Worm (Caenorhabditis elegans) whole organism, L4 larva: Measurements from ENCODE around the gene xpo-1.

ENCODE experiments used
- D1046.2 ChIP-seq: fragments of 200-800 bp; sonication (Bioruptor generic); IDR thresholded peaks from 2 replicates; pipeline ENCODE4 v1.3.6; 2022; ENCODE audit warnings: missing genetic modification characterization, missing compliant biosample characterization
- F10B5.3 ChIP-seq: sonication (generic microtip); optimal IDR thresholded peaks from 2 replicates; lab custom pipeline; 2016; ENCODE audit warnings: mild to moderate bottlenecking, missing genetic modification characterization, missing compliant biosample characterization
- F37D6.2 ChIP-seq: sonication (generic microtip); optimal IDR thresholded peaks from 2 replicates; lab custom pipeline; 2016; ENCODE audit warnings: mild to moderate bottlenecking, missing genetic modification characterization, missing compliant biosample characterization
- F49E8.2 ChIP-seq: sonication (generic microtip); optimal IDR thresholded peaks from 2 replicates; lab custom pipeline; 2016; ENCODE audit warnings: missing compliant biosample characterization, mild to moderate bottlenecking, missing genetic modification characterization, borderline replicate concordance
- R02D3.7 ChIP-seq: fragments of 150-350 bp; sonication (generic microtip); optimal IDR thresholded peaks from 3 replicates; lab custom pipeline; 2014; ENCODE audit warnings: missing biosample characterization, missing genetic modification characterization
- T26A8.4 ChIP-seq: fragments of 200-800 bp; sonication (Bioruptor generic); IDR thresholded peaks from 2 replicates; pipeline ENCODE4 v1.3.6; 2022; ENCODE audit warnings: missing genetic modification characterization, missing compliant biosample characterization
- ZK546.5 ChIP-seq, 2 experiments: sonication (generic microtip); optimal IDR thresholded peaks; 2 replicates each; lab custom pipeline; 2017; ENCODE audit warnings: missing biosample characterization in 2 of 2, missing genetic modification characterization in 2 of 2
- aly-2 ChIP-seq: sonication (generic microtip); optimal IDR thresholded peaks from 2 replicates; lab custom pipeline; 2018; ENCODE audit warnings: missing biosample characterization, missing genetic modification characterization
- attf-4 ChIP-seq: sonication (generic microtip); optimal IDR thresholded peaks from 3 replicates; lab custom pipeline; 2017; ENCODE audit warnings: missing biosample characterization, missing genetic modification characterization
- ceh-20 ChIP-seq: fragments of 200-800 bp; sonication (Bioruptor generic); IDR thresholded peaks from 2 replicates; pipeline ENCODE4 v1.3.6; 2022; ENCODE audit warnings: missing genetic modification reagents, missing genetic modification characterization, missing compliant biosample characterization
- ceh-28 ChIP-seq: fragments of 150-350 bp; optimal IDR thresholded peaks from 2 replicates; lab custom pipeline; 2014; ENCODE audit warnings: missing biosample characterization, missing genetic modification reagents, missing genetic modification characterization
- ceh-44 ChIP-seq: fragments of 200-800 bp; sonication (Bioruptor generic); IDR thresholded peaks from 2 replicates; pipeline ENCODE4 v1.3.6; 2022; ENCODE audit warnings: missing genetic modification reagents, missing genetic modification characterization, missing compliant biosample characterization
- ceh-62 ChIP-seq: sonication (generic microtip); optimal IDR thresholded peaks from 2 replicates; lab custom pipeline; 2017; ENCODE audit warnings: missing biosample characterization, missing genetic modification characterization
- ces-1 ChIP-seq: fragments of 150-350 bp; sonication (generic microtip); optimal IDR thresholded peaks from 4 replicates; lab custom pipeline; 2014; ENCODE audit warnings: missing biosample characterization, missing genetic modification reagents, missing genetic modification characterization
- cey-2 ChIP-seq: sonication (generic microtip); optimal IDR thresholded peaks from 3 replicates; lab custom pipeline; 2017; ENCODE audit warnings: missing genetic modification characterization, mild to moderate bottlenecking, missing compliant biosample characterization, antibody characterized with exemption, borderline replicate concordance; ENCODE audit not compliant: insufficient read depth
- daf-12 ChIP-seq: fragments of 150-350 bp; optimal IDR thresholded peaks from 2 replicates; lab custom pipeline; 2014; ENCODE audit warnings: missing biosample characterization, missing genetic modification reagents, missing genetic modification characterization
- daf-16 ChIP-seq, 3 experiments: sonication (generic microtip); optimal IDR thresholded peaks; 2 replicates each; lab custom pipeline; 2016 to 2017; ENCODE audit warnings: missing genetic modification characterization in 3 of 3, missing genetic modification reagents in 3 of 3, mild to moderate bottlenecking in 2 of 3, missing compliant biosample characterization in 2 of 3, missing biosample characterization in 1 of 3, moderate library complexity in 1 of 3
- daf-8 ChIP-seq: fragments of 200-800 bp; sonication (Bioruptor generic); IDR thresholded peaks from 2 replicates; pipeline ENCODE4 v1.3.6; 2022; ENCODE audit warnings: missing genetic modification characterization, missing compliant biosample characterization
- dpl-1 ChIP-seq: fragments of 150-350 bp; optimal IDR thresholded peaks from 2 replicates; lab custom pipeline; 2014; ENCODE audit warnings: missing biosample characterization, missing genetic modification reagents, missing genetic modification characterization
- dve-1 ChIP-seq: sonication (generic microtip); optimal IDR thresholded peaks from 2 replicates; lab custom pipeline; 2017; ENCODE audit warnings: antibody characterized with exemption, mild to moderate bottlenecking, missing genetic modification characterization, missing compliant biosample characterization; ENCODE audit not compliant: insufficient read depth
- egl-27 ChIP-seq: sonication (generic microtip); optimal IDR thresholded peaks from 3 replicates; lab custom pipeline; 2017; ENCODE audit warnings: missing biosample characterization, missing genetic modification reagents, missing genetic modification characterization
- egl-43 ChIP-seq: fragments of 200-800 bp; sonication (Bioruptor generic); IDR thresholded peaks from 2 replicates; pipeline ENCODE4 v1.3.6; 2022; ENCODE audit warnings: missing genetic modification reagents, missing genetic modification characterization, missing compliant biosample characterization
- fkh-10 ChIP-seq: fragments of 150-350 bp; optimal IDR thresholded peaks from 2 replicates; lab custom pipeline; 2014; ENCODE audit warnings: missing biosample characterization, missing genetic modification reagents, missing genetic modification characterization
- hif-1 ChIP-seq, 2 experiments: sonication (generic microtip); optimal IDR thresholded peaks; 2 replicates each; lab custom pipeline; 2016 to 2017; ENCODE audit warnings: missing compliant biosample characterization in 2 of 2, missing genetic modification characterization in 2 of 2, missing genetic modification reagents in 2 of 2, missing genotype in 2 of 2, mild to moderate bottlenecking in 1 of 2
- jun-1 ChIP-seq: fragments of 150-350 bp; optimal IDR thresholded peaks from 2 replicates; lab custom pipeline; 2014; ENCODE audit warnings: missing biosample characterization, missing genetic modification reagents, missing genetic modification characterization
- lim-7 ChIP-seq: fragments of 200-800 bp; sonication (Bioruptor generic); IDR thresholded peaks from 2 replicates; pipeline ENCODE4 v1.3.6; 2022; ENCODE audit warnings: missing genetic modification characterization, missing compliant biosample characterization
- lin-29 ChIP-seq: fragments of 200-800 bp; sonication (Bioruptor generic); IDR thresholded peaks from 2 replicates; pipeline ENCODE4 v1.3.6; 2022; ENCODE audit warnings: missing genetic modification reagents, missing genetic modification characterization, missing compliant biosample characterization
- lin-38 ChIP-seq: fragments of 200-800 bp; sonication (Bioruptor generic); IDR thresholded peaks from 2 replicates; pipeline ENCODE4 v1.3.6; 2022; ENCODE audit warnings: missing genetic modification reagents, missing genetic modification characterization, missing compliant biosample characterization
- lsy-2 ChIP-seq, 2 experiments: fragments of 150-350 bp in 1 of 2; sonication (generic microtip) in 1 of 2; optimal IDR thresholded peaks; 2 replicates each; lab custom pipeline; 2014 to 2017; ENCODE audit warnings: missing biosample characterization in 2 of 2, missing genetic modification characterization in 2 of 2
- mdl-1 ChIP-seq, 2 experiments: fragments of 150-350 bp in 1 of 2; sonication (generic microtip) in 1 of 2; optimal IDR thresholded peaks; 2 replicates each; lab custom pipeline; 2014 to 2017; ENCODE audit warnings: missing biosample characterization in 2 of 2, missing genetic modification characterization in 2 of 2
- mep-1 ChIP-seq: fragments of 150-350 bp; sonication (generic microtip); optimal IDR thresholded peaks from 3 replicates; lab custom pipeline; 2014; ENCODE audit warnings: missing biosample characterization, missing genetic modification characterization
- mxl-2 ChIP-seq: fragments of 200-800 bp; sonication (Bioruptor generic); conservative IDR thresholded peaks from 2 replicates; pipeline ENCODE4 v1.3.6; 2022; ENCODE audit warnings: missing genetic modification reagents, missing genetic modification characterization, missing compliant biosample characterization
- nhr-111 ChIP-seq: fragments of 200-800 bp; sonication (Bioruptor generic); optimal IDR thresholded peaks from 2 replicates; lab custom pipeline; 2018; ENCODE audit warnings: mild to moderate bottlenecking, missing genetic modification characterization, missing compliant biosample characterization
- nhr-28 ChIP-seq: fragments of 150-350 bp; optimal IDR thresholded peaks from 2 replicates; lab custom pipeline; 2014; ENCODE audit warnings: missing biosample characterization, missing genetic modification characterization
- nhr-41 ChIP-seq: fragments of 200-800 bp; sonication (Bioruptor generic); IDR thresholded peaks from 2 replicates; pipeline ENCODE4 v1.3.6; 2022; ENCODE audit warnings: missing genetic modification reagents, missing genetic modification characterization, missing compliant biosample characterization
- nhr-48 ChIP-seq: sonication (generic microtip); optimal IDR thresholded peaks from 2 replicates; lab custom pipeline; 2016; ENCODE audit warnings: mild to moderate bottlenecking, missing genetic modification characterization, missing compliant biosample characterization
- nhr-76 ChIP-seq: fragments of 150-350 bp; optimal IDR thresholded peaks from 2 replicates; lab custom pipeline; 2014; ENCODE audit warnings: missing biosample characterization, missing genetic modification characterization
- nhr-77 ChIP-seq: fragments of 150-350 bp; optimal IDR thresholded peaks from 2 replicates; lab custom pipeline; 2014; ENCODE audit warnings: missing biosample characterization, missing genetic modification characterization
- rbr-2 ChIP-seq: sonication (generic microtip); optimal IDR thresholded peaks from 2 replicates; lab custom pipeline; 2016; ENCODE audit warnings: missing genotype, missing genetic modification characterization, missing compliant biosample characterization
- set-16 ChIP-seq: fragments of 200-800 bp; sonication (Bioruptor generic); IDR thresholded peaks from 2 replicates; pipeline ENCODE4 v1.3.6; 2022; ENCODE audit warnings: missing genetic modification reagents, missing genetic modification characterization, missing compliant biosample characterization
- skn-1 ChIP-seq: fragments of 150-350 bp; optimal IDR thresholded peaks from 2 replicates; lab custom pipeline; 2014; ENCODE audit warnings: missing biosample characterization, missing genetic modification characterization
- snpc-1.2 ChIP-seq: fragments of 200-800 bp; sonication (Bioruptor generic); IDR thresholded peaks from 2 replicates; pipeline ENCODE4 v1.3.6; 2022; ENCODE audit warnings: missing genetic modification reagents, missing genetic modification characterization, missing compliant biosample characterization
- spr-1 ChIP-seq: sonication (generic microtip); optimal IDR thresholded peaks from 2 replicates; lab custom pipeline; 2016; ENCODE audit warnings: mild to moderate bottlenecking, missing genetic modification characterization, missing compliant biosample characterization
- unc-39 ChIP-seq: sonication (generic microtip); optimal IDR thresholded peaks from 2 replicates; lab custom pipeline; 2017; ENCODE audit warnings: missing biosample characterization, missing genetic modification characterization
- unc-62 ChIP-seq, 3 experiments: fragments of 150-350 bp in 1 of 3; sonication (generic microtip); optimal IDR thresholded peaks in 2 of 3; peaks in 1 of 3; 1 replicate in 1 of 3; 2 replicates in 2 of 3; lab custom pipeline; 2014 to 2017; ENCODE audit warnings: missing biosample characterization in 3 of 3, missing genetic modification characterization in 3 of 3, missing genetic modification reagents in 3 of 3, missing genotype in 1 of 3
- zag-1 ChIP-seq: fragments of 150-350 bp; optimal IDR thresholded peaks from 2 replicates; lab custom pipeline; 2014; ENCODE audit warnings: missing biosample characterization, missing genetic modification characterization
- zfp-2 ChIP-seq: sonication (generic microtip); optimal IDR thresholded peaks from 2 replicates; lab custom pipeline; 2016; ENCODE audit warnings: mild to moderate bottlenecking, missing genetic modification characterization, missing compliant biosample characterization
- zfp-3 ChIP-seq: fragments of 200-800 bp; sonication (Bioruptor generic); conservative IDR thresholded peaks from 2 replicates; pipeline ENCODE4 v1.3.6; 2022; ENCODE audit warnings: missing genetic modification reagents, missing genetic modification characterization, missing compliant biosample characterization
- ztf-11 ChIP-seq: fragments of 150-350 bp; optimal IDR thresholded peaks from 2 replicates; lab custom pipeline; 2014; ENCODE audit warnings: missing biosample characterization, missing genetic modification characterization

xpo-1 gene

DNA sequence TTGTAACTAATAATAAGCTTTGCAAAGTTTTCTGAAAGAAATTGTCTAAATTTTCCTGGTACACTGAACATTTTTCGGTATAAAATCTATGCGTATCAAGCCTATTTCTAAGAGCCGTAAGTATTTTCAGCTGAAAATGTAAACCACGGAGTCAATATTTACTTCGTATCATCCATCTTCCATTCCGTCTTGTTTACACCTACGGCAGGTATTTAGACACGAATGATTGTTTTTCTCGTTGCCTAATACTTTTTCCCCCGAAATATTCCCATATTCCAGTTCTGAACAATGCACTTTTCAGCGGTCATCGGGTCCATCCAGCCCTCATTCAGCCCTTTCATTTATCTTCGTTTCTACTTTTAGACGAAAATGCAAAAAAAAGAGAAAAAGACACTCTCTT lies 42.8 kb downstream of the xpo-1 start:
- TF ChIP-seq daf-16 (GFP tag; optimal IDR thresholded peaks at IDR 0.05; lab: Kevin White, UChicago) (no peak), daf-16 (tag; optimal IDR thresholded peaks at IDR 0.05; lab: Kevin White, UChicago) (peak; percentile 74), aly-2 (tag; lab: Kevin White, UChicago) (no peak), ztf-11 (no peak)

DNA sequence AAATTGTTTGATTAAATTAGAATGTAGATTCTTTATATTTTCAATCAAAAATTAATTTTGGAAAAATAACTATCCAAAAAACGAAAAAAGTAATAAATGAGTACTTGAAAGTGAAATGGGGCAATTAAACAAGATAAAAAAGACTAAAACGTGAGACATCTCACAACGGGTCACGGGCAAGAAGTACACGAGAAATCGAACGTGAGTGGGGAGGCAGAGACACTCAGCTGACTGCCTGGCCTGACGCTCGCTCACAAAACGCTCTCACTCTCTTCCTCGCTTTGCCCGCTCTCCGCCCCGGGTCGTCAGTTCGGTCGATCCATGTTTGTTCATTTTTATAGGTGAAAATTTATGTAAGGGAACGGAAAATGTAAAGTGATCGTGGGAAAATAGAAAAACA lies 43.4 kb downstream of the xpo-1 start:
- TF ChIP-seq daf-16 (GFP tag; optimal IDR thresholded peaks at IDR 0.05; lab: Kevin White, UChicago) (no peak), daf-16 (tag; optimal IDR thresholded peaks at IDR 0.05; lab: Kevin White, UChicago) (peak; percentile 32), R02D3.7 (tag; lab: Kevin White, UChicago) (no peak), nhr-111 (GFP tag; lab: Kevin White, UChicago) (no peak), nhr-76 (tag; lab: Kevin White, UChicago) (no peak), set-16 (GFP tag; lab: Robert Waterston, UW) (peak; percentile 69), nhr-28 (tag; lab: Kevin White, UChicago) (peak; percentile 43), ces-1 (GFP tag; lab: Kevin White, UChicago) (no peak), lim-7 (GFP tag; lab: Robert Waterston, UW) (no peak), F49E8.2 (no peak), zfp-2 (tag; lab: Kevin White, UChicago) (no peak), T26A8.4 (GFP tag; lab: Robert Waterston, UW) (no peak), skn-1 (tag; lab: Kevin White, UChicago) (no peak), ceh-44 (GFP tag; lab: Robert Waterston, UW) (no peak), egl-43 (GFP tag; lab: Robert Waterston, UW) (no peak), daf-8 (no peak), nhr-41 (GFP tag; lab: Robert Waterston, UW) (no peak), ZK546.5 (tag; optimal IDR thresholded peaks at IDR 0.05; lab: Kevin White, UChicago) (no peak), unc-39 (tag; lab: Kevin White, UChicago) (no peak), attf-4 (tag; lab: Kevin White, UChicago) (no peak), zag-1 (tag; lab: Kevin White, UChicago) (no peak), unc-62 (GFP tag; optimal IDR thresholded peaks at IDR 0.05 in 1 of 2; lab: Kevin White, UChicago) (no peak), unc-62 (tag; optimal IDR thresholded peaks at IDR 0.05; lab: Kevin White, UChicago) (no peak), lsy-2 (tag; optimal IDR thresholded peaks at IDR 0.05; lab: Kevin White, UChicago) (peak in 1 of 2 experiments; percentile 16), D1046.2 (GFP tag; lab: Robert Waterston, UW) (no peak), mxl-2 (GFP tag; lab: Robert Waterston, UW) (no peak), lin-38 (GFP tag; lab: Robert Waterston, UW) (no peak), daf-12 (tag; lab: Kevin White, UChicago) (no peak), mep-1 (peak; percentile 26), aly-2 (tag; lab: Kevin White, UChicago) (no peak), snpc-1.2 (GFP tag; lab: Robert Waterston, UW) (no peak), F37D6.2 (tag; lab: Kevin White, UChicago) (no peak), mdl-1 (tag; optimal IDR thresholded peaks at IDR 0.05; lab: Kevin White, UChicago) (peak in 1 of 2 experiments; percentile 72), dve-1 (tag; lab: Kevin White, UChicago) (no peak), spr-1 (tag; lab: Kevin White, UChicago) (no peak), lin-29 (GFP tag; lab: Robert Waterston, UW) (no peak), hif-1 (tag; optimal IDR thresholded peaks at IDR 0.05; lab: Kevin White, UChicago) (peak in 1 of 2 experiments; percentile 39), ceh-62 (tag; lab: Kevin White, UChicago) (no peak), ceh-28 (tag; lab: Kevin White, UChicago) (no peak), ztf-11 (no peak), nhr-48 (tag; lab: Kevin White, UChicago) (no peak), zfp-3 (GFP tag; lab: Robert Waterston, UW) (no peak), egl-27 (tag; lab: Kevin White, UChicago) (no peak), jun-1 (no peak), ceh-20 (GFP tag; lab: Robert Waterston, UW) (peak; percentile 42; the same call in 1 of the 2 replicates), dpl-1 (GFP tag; lab: Kevin White, UChicago) (no peak), nhr-77 (tag; lab: Kevin White, UChicago) (peak; percentile 29), rbr-2 (tag; lab: Kevin White, UChicago) (no peak), F10B5.3 (tag; lab: Kevin White, UChicago) (no peak), cey-2 (tag; lab: Kevin White, UChicago) (no peak), fkh-10 (no peak)
